Worm (Caenorhabditis elegans): ENCODE results near the gene nhr-149.

DNA sequence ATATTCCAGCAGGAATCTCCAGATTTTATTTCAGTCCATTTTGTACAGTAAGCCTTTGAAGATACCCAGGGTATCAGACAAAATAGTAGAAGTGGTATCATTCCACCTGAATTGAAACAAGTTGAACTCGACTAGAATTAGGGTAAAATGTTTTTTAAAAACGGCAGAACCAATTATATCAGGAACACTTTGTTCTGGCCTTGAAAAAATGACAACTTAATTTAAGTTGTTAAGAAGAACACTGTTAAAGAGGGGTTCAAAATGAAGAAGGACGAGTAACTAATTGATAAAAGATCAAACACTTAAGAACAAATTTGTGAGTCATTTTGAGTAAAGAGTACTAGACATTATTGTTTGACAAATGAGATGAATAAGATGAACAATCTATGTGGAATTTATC is 28.5 kb downstream of the nhr-149 start, which contains the start of gene lmd-4:
- TF ChIP-seq klf-2 (GFP tag; conservative IDR thresholded peaks at IDR 0.05), result no peak
- no peak for TF ChIP-seq flt-1 (GFP tag; IDR thresholded peaks at IDR 0.05)
- TF ChIP-seq T22C8.4 (GFP tag; IDR thresholded peaks at IDR 0.05), result no peak
- no peak for TF ChIP-seq tab-1 (GFP tag; IDR thresholded peaks at IDR 0.05)
- TF ChIP-seq med-1 (GFP tag; optimal IDR thresholded peaks at IDR 0.05; ENCODE audit: insufficient read depth), result no peak
- no peak for TF ChIP-seq cog-1 (tag; optimal IDR thresholded peaks at IDR 0.05)
- TF ChIP-seq ztf-23 (GFP tag; IDR thresholded peaks at IDR 0.05), result no peak

Data from whole organism, midembryonic.